Fruit fly (Drosophila melanogaster): ENCODE measurements around the gene yellow-h.

yellow-h gene

DNA sequence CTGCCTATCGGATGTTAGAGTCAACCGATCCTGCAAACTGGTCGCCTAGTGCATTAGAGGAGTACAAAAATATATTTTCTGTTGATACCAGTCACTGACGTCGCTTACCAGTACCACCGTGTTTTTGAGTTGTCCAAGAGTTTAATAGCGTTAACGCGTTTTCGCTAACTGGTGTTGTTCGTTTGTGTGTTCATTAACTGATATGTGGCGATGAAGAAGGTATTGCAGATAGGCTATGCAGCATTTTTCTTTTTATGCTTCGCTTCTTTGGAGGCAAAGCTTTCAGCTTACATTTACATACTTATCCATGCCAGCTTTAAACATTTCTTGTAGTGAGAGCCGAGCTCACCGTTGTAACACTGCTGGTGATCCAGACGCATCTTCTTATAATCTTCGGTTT lies 10.7 kb downstream of the yellow-h start:
- no peak for TF ChIP-seq CG17801 (GFP tag; optimal IDR thresholded peaks at IDR 0.05; ENCODE audit: partially characterized antibody)

DNA sequence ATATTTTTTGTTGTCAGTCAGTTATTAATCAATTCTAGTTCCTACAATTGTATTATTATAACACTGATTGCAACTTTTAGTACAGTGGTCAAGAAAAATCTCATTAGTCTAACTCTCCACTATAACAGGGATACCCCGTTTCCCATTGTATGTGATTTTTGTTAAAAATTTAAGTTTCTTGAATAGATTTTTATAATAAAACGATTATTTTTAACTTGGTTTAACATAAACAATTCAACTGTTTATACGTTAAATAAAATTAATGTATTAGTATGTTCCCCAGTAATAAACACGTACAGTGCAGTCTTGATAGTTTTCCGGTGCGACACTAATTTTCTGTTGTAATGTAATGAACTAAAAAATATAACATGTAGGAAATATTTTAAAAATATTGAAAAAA lies 13.1 kb downstream of the yellow-h start:
- no peak for TF ChIP-seq CG17801 (GFP tag; optimal IDR thresholded peaks at IDR 0.05; ENCODE audit: partially characterized antibody)

DNA sequence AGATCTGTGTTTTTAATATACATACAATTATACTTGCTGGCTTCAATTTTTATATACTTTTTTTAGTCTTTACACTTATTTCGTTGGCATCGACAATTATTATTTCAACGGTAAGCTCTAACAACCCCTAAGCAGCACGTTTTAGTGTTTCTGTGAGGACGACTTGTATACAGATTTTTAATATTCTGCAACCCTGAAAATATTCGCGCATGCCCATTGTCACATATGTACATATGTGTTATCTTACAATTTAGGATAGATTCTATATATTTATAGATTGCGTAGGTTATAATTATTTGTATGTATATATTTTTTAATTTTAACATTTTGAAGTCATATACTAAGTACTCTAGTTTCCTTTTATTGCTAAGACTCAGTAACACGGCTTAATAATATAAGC lies 25.5 kb downstream of the yellow-h start, which contains the start of gene dpr7:
Gene dpr7, minus strand, starts transcription at position 154 of the 400 bp plus-strand sequence.
- no peak for TF ChIP-seq CG17801 (GFP tag; optimal IDR thresholded peaks at IDR 0.05; ENCODE audit: partially characterized antibody)

DNA sequence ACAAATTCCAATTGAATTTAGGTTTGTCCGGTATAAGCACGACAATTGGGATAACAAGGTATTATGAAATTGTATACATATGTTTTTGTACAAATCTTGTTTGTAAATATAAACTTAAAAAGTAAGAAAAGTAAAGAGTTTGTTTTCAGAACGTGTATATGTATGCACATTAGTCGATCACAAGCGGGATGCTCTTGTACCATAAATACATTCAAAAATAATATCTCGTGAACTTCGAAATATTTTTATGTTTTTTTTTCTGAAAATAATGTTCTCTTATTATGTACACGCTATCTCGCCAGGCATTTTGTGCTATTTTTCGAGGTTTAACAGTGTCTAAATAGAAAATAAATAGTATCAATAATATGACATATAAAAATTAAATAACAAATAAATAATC lies 27.0 kb downstream of the yellow-h start, which contains the start of gene RhoGAP102A:
Gene RhoGAP102A, plus strand, starts transcription at position 301 of the 400 bp plus-strand sequence.
- TF ChIP-seq CG17801 (GFP tag; optimal IDR thresholded peaks at IDR 0.05; ENCODE audit: partially characterized antibody): no peak

DNA sequence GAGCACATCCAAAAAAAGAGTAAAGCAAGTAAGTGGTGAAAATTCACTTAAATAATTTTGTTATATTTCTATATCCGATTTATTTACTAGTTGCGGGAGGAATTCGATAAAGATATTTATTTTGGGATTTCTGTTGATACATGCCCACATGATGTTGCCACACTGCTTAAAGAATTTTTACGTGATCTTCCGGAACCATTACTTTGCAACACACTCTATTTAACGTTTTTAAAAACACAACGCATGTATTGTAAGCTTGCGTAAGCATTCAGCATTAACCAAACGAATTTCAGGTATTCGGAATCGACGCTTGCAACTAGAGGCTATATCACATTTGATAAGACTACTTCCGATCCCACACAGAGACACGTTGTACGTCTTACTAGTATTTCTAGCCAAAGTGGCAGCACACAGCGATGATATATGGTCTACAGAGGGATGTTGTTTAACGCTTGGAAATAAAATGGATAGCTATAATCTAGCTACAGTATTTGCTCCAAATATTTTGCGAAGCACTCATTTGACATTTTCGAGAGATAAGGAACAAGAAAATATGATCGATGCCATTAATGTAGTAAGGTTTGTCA lies 33.9 kb downstream of the yellow-h start:
- no peak for TF ChIP-seq CG17801 (GFP tag; optimal IDR thresholded peaks at IDR 0.05; ENCODE audit: partially characterized antibody)

DNA sequence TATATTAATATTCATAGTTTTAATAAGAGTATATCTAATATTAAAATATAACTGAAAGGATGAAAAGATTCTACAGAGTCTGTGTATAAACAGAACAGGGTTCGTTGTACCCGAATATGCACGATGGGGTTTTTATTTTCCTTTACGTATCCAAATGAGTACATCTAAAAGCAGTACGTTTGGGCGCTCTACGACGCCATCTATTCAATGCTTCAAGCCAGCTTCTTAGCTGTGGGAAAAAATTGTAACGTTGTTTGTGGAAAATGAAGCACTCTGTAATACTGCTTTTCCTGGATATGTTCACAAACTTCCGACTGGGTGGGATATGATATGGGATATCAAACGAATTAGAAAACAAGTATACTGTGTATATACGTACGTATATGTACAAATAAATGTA lies 47.0 kb downstream of the yellow-h start:
- TF ChIP-seq CG17801 (GFP tag; optimal IDR thresholded peaks at IDR 0.05; ENCODE audit: partially characterized antibody): no peak

DNA sequence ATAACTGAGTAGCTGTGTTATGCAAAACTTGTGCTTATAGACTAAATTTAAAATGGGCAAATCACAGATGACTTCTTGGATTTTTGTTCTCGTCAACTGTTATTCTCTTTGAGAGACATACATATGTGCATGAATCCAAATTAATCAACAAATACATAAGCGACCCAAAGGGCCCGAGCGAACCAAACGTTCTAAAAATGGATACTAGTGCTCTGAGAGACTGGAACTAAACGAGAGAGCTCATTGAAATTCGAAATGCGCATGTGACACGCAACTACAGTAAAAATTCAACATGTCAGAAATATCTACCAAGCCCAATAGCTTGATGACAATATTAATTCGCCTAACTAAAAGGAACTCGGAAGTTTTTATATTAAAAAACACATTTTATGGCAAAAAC lies 48.6 kb downstream of the yellow-h start, which contains the start of gene NfI:
Gene NfI, minus strand, starts transcription at position 45 of the 400 bp plus-strand sequence.
- TF ChIP-seq CG17801 (GFP tag; optimal IDR thresholded peaks at IDR 0.05; ENCODE audit: partially characterized antibody): no peak
